Worm (Caenorhabditis elegans) whole organism, mixed stage, embryonic: ENCODE data around the gene Y75B8A.19.

ENCODE experiments used
- elt-3 ChIP-seq: fragments of 150-350 bp; optimal IDR thresholded peaks from 2 replicates; lab custom pipeline; 2014; ENCODE audit warnings: missing biosample characterization, missing genetic modification characterization
- mep-1 ChIP-seq: fragments of 150-350 bp; optimal IDR thresholded peaks from 2 replicates; lab custom pipeline; 2017; ENCODE audit warnings: missing biosample characterization, missing genetic modification reagents, missing genetic modification characterization, inconsistent platforms
- nhr-237 ChIP-seq: fragments of 150-350 bp; optimal IDR thresholded peaks from 2 replicates; lab custom pipeline; 2014; ENCODE audit warnings: missing biosample characterization, missing genetic modification characterization
- unc-62 ChIP-seq: fragments of 150-350 bp; optimal IDR thresholded peaks from 2 replicates; lab custom pipeline; 2014; ENCODE audit warnings: missing biosample characterization, missing genetic modification reagents, missing genetic modification characterization
- ztf-11 ChIP-seq: fragments of 150-350 bp; optimal IDR thresholded peaks from 2 replicates; lab custom pipeline; 2014; ENCODE audit warnings: missing biosample characterization, missing genetic modification characterization

ce11 chrIII:12205271-12205670, 21.2 kb upstream of the Y75B8A.19 start:
- TF ChIP-seq ztf-11 (tag; lab: Kevin White, UChicago) (no peak), unc-62 (GFP tag; lab: Kevin White, UChicago) (no peak), nhr-237 (tag; lab: Kevin White, UChicago) (no peak), mep-1 (no peak), elt-3 (tag; lab: Kevin White, UChicago) (no peak)
